Worm (Caenorhabditis elegans): Measurements from ENCODE around the gene K08D9.2.

K08D9.2 gene

DNA sequence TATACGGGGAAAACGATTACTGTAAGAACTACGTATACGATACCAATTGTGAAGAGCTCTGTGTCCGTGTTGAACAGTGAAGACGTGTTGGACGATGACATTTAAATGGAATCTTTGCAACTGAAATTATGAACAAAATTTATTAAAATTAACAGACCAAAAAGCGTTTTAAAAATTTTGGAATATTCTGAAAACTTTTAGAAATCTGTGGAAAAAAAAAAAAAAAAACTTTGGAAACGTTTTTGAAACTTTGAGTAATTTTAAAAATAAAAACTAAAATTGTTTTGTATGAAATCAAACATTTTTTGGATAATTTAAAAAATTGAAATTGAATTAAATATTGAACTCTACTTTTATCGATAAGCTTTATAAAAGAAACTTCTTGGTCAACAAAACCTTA, 28.6 kb downstream of the K08D9.2 start, which contains the start of gene srt-63:
Gene srt-63 (minus strand): TSS at position 101 of the 400 bp plus-strand sequence.
- no peak for TF ChIP-seq ztf-4 (tag; optimal IDR thresholded peaks at IDR 0.05)
- no peak for TF ChIP-seq jun-1 (tag; optimal IDR thresholded peaks at IDR 0.05)
- no peak for TF ChIP-seq nhr-25 (tag; optimal IDR thresholded peaks at IDR 0.05)
- TF ChIP-seq nhr-76 (tag; optimal IDR thresholded peaks at IDR 0.05) = no peak
- no peak for TF ChIP-seq pqm-1 (tag; optimal IDR thresholded peaks at IDR 0.05)
- TF ChIP-seq skn-1 (tag; optimal IDR thresholded peaks at IDR 0.05) = no peak
- no peak for TF ChIP-seq mdl-1 (tag; optimal IDR thresholded peaks at IDR 0.05)
- no peak for TF ChIP-seq ceh-16 (tag; optimal IDR thresholded peaks at IDR 0.05)
- no peak for TF ChIP-seq nhr-23 (tag; optimal IDR thresholded peaks at IDR 0.05)
- TF ChIP-seq daf-12 (tag; optimal IDR thresholded peaks at IDR 0.05) = no peak
- no peak for TF ChIP-seq ama-1 (optimal IDR thresholded peaks at IDR 0.05)
- no peak for TF ChIP-seq egl-27 (tag; optimal IDR thresholded peaks at IDR 0.05)
- no peak for TF ChIP-seq elt-1 (tag; optimal IDR thresholded peaks at IDR 0.05)
- TF ChIP-seq unc-62 (GFP tag; optimal IDR thresholded peaks at IDR 0.05) = no peak
- no peak for TF ChIP-seq lin-39 (tag; optimal IDR thresholded peaks at IDR 0.05)
- no peak for TF ChIP-seq eor-1 (tag; optimal IDR thresholded peaks at IDR 0.05)
- TF ChIP-seq nhr-237 (tag; optimal IDR thresholded peaks at IDR 0.05) = no peak
- no peak for TF ChIP-seq egl-5 (tag; optimal IDR thresholded peaks at IDR 0.05)
- no peak for TF ChIP-seq fkh-10 (GFP tag; optimal IDR thresholded peaks at IDR 0.05)
- no peak for TF ChIP-seq zag-1 (tag; optimal IDR thresholded peaks at IDR 0.05)

DNA sequence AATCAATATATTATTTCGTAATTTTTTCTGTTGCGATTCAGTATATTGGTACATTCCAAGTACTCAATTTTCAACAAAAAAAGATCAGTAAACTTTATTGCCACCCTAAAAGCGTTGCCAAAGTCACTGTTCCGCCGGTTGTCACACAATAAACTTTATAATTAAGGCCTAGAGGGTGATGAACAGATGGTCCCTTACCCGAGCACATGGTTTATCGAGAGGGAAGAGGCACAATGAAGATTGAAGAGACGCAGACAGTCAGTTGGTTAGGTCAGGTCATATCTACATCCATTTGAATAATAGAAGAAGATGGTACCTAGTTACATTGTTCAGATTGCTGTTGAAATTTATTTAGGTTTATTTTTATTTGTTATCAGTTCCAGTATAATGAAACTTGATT, 29.3 kb downstream of the K08D9.2 start:
- no peak for TF ChIP-seq nhr-67 (tag; optimal IDR thresholded peaks at IDR 0.05)
- TF ChIP-seq fos-1 (tag; optimal IDR thresholded peaks at IDR 0.05) = no peak
- TF ChIP-seq ZK546.5 (tag; optimal IDR thresholded peaks at IDR 0.05) = no peak
- TF ChIP-seq nhr-77 (tag; optimal IDR thresholded peaks at IDR 0.05) = no peak
- TF ChIP-seq fkh-2 (tag; optimal IDR thresholded peaks at IDR 0.05) = no peak
- no peak for TF ChIP-seq unc-39 (tag; optimal IDR thresholded peaks at IDR 0.05)
- TF ChIP-seq aly-2 (tag; optimal IDR thresholded peaks at IDR 0.05) = no peak
- no peak for TF ChIP-seq sea-2 (GFP tag; optimal IDR thresholded peaks at IDR 0.05)
- no peak for TF ChIP-seq daf-12 (tag; optimal IDR thresholded peaks at IDR 0.05)

DNA sequence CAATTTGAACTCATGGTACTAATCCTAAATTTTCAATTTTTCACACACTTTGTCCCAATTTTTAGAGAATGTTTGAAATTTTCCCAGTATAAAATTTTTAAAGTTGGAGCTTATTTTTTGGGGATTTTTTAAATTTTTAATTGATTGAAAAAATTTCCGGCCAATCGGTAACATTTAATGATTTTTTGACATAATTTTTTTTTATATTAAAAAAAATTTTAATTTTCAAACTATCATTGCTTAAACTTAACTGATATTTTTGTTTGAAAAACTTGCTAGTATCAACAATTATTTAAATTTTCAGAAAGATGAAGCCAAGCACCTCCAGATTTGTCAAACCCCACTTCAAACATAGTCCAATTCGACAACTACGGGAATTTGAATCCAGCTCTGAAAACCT, 29.8 kb downstream of the K08D9.2 start, which contains the start of gene T28A11.22:
Gene T28A11.22 (plus strand): TSS at position 301 of the 400 bp plus-strand sequence.
- TF ChIP-seq jun-1 (tag; optimal IDR thresholded peaks at IDR 0.05) (no peak), unc-62 (GFP tag; optimal IDR thresholded peaks at IDR 0.05) (no peak), ZK546.5 (tag; optimal IDR thresholded peaks at IDR 0.05) (no peak), mdl-1 (tag; optimal IDR thresholded peaks at IDR 0.05) (no peak), pqm-1 (tag; optimal IDR thresholded peaks at IDR 0.05) (no peak), nhr-11 (tag; optimal IDR thresholded peaks at IDR 0.05) (no peak), nhr-25 (tag; optimal IDR thresholded peaks at IDR 0.05) (no peak), nhr-23 (tag; optimal IDR thresholded peaks at IDR 0.05) (no peak), nhr-43 (tag; optimal IDR thresholded peaks at IDR 0.05; ENCODE audit: poor library complexity, severe bottlenecking) (no peak), daf-12 (tag; optimal IDR thresholded peaks at IDR 0.05) (no peak), fkh-10 (GFP tag; optimal IDR thresholded peaks at IDR 0.05) (no peak), elt-3 (tag; optimal IDR thresholded peaks at IDR 0.05) (no peak), mml-1 (tag; optimal IDR thresholded peaks at IDR 0.05) (no peak), hmg-11 (tag; optimal IDR thresholded peaks at IDR 0.05) (no peak), eor-1 (tag; optimal IDR thresholded peaks at IDR 0.05) (no peak), aly-2 (tag; optimal IDR thresholded peaks at IDR 0.05) (no peak), sea-2 (GFP tag; optimal IDR thresholded peaks at IDR 0.05) (no peak), ceh-82 (tag; optimal IDR thresholded peaks at IDR 0.05) (no peak)

DNA sequence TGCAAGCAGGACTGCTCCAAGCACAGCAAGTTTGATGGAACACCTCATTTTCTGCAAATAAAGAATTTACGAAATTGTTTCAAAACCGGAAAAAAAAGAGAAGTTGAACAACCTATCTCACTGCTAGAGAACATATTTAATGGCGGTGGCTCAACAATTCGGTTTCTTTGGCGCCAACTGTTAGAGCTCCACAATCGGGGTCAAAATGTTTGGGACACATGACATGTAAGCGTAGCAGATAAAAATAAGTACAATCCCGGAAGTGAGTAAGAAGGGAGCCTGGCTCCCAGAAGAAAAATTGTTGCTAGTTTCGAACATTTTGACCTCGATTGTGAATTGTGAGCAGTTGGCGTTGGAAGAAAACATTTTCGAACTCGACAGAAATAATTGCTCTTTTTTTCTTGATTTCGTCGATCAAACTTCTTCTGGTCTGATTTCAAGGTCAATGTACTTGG, 31.7 kb downstream of the K08D9.2 start, which contains the start of gene T28A11.16:
Gene T28A11.16 (minus strand): TSS at position 51 of the 455 bp plus-strand sequence.
- no peak for TF ChIP-seq fos-1 (tag; optimal IDR thresholded peaks at IDR 0.05)
- TF ChIP-seq unc-39 (tag; optimal IDR thresholded peaks at IDR 0.05) = no peak
- no peak for TF ChIP-seq pqm-1 (tag; optimal IDR thresholded peaks at IDR 0.05)
- no peak for TF ChIP-seq jun-1 (tag; optimal IDR thresholded peaks at IDR 0.05)
- TF ChIP-seq nhr-43 (tag; optimal IDR thresholded peaks at IDR 0.05; ENCODE audit: poor library complexity, severe bottlenecking) = no peak
- no peak for TF ChIP-seq ceh-16 (tag; optimal IDR thresholded peaks at IDR 0.05)
- TF ChIP-seq ztf-11 (tag; optimal IDR thresholded peaks at IDR 0.05) = no peak
- no peak for TF ChIP-seq nhr-77 (tag; optimal IDR thresholded peaks at IDR 0.05)
- no peak for TF ChIP-seq lin-39 (tag; optimal IDR thresholded peaks at IDR 0.05)
- no peak for TF ChIP-seq nhr-25 (tag; optimal IDR thresholded peaks at IDR 0.05)
- TF ChIP-seq ama-1 (optimal IDR thresholded peaks at IDR 0.05) = no peak
